Worm (Caenorhabditis elegans) whole organism, late embryonic: ENCODE results near the gene exos-8.

Experiments
- K09A11.1 ChIP-seq: sonication (generic microtip); optimal IDR thresholded peaks from 2 replicates; lab custom pipeline; 2017; ENCODE audit warnings: antibody characterized with exemption, mild to moderate bottlenecking, missing genetic modification characterization, missing compliant biosample characterization; ENCODE audit not compliant: insufficient read depth
- ama-1 ChIP-seq: fragments of 150-350 bp; optimal IDR thresholded peaks from 2 replicates; lab custom pipeline; 2014
- ceh-45 ChIP-seq: fragments of 200-800 bp; sonication (Bioruptor generic); IDR thresholded peaks from 2 replicates; pipeline ENCODE4 v1.3.6; 2022; ENCODE audit warnings: missing genetic modification reagents, missing genetic modification characterization, missing compliant biosample characterization
- gmeb-2 ChIP-seq: sonication (generic microtip); optimal IDR thresholded peaks from 2 replicates; lab custom pipeline; 2016; ENCODE audit warnings: missing genetic modification characterization, inconsistent platforms, missing compliant biosample characterization
- hlh-8 ChIP-seq: sonication (generic microtip); optimal IDR thresholded peaks from 2 replicates; lab custom pipeline; 2016; ENCODE audit warnings: missing genotype, missing genetic modification characterization, missing compliant biosample characterization
- madf-2 ChIP-seq: sonication (generic microtip); optimal IDR thresholded peaks from 2 replicates; lab custom pipeline; 2017; ENCODE audit warnings: missing genetic modification characterization, missing compliant biosample characterization
- nfya-1 ChIP-seq: sonication (generic microtip); optimal IDR thresholded peaks from 2 replicates; lab custom pipeline; 2017; ENCODE audit warnings: missing genetic modification characterization, mild to moderate bottlenecking, missing compliant biosample characterization, antibody characterized with exemption, moderate library complexity
- ref-2 ChIP-seq: sonication (generic microtip); optimal IDR thresholded peaks from 2 replicates; lab custom pipeline; 2016; ENCODE audit warnings: missing genetic modification characterization, missing compliant biosample characterization

- no peak for TF ChIP-seq ceh-45 (GFP tag; lab: Robert Waterston, UW)
- no peak for TF ChIP-seq ama-1
- no peak for TF ChIP-seq nfya-1 (tag; lab: Kevin White, UChicago)
- TF ChIP-seq gmeb-2 (tag; lab: Kevin White, UChicago), result no peak
- no peak for TF ChIP-seq hlh-8 (tag; lab: Kevin White, UChicago)
- TF ChIP-seq madf-2 (tag; lab: Kevin White, UChicago), result no peak
- no peak for TF ChIP-seq ref-2 (tag; lab: Kevin White, UChicago)
- TF ChIP-seq K09A11.1 (tag; lab: Kevin White, UChicago), result no peak
These were observed 28.5 kb upstream of the exos-8 start for ce11 chrII:6713003-6713402.
